Worm (Caenorhabditis elegans): ENCODE data around the gene lsm-5.

ce11 chrV:15543252-15543651 is 26.9 kb upstream of the lsm-5 start:
- TF ChIP-seq ceh-100 (GFP tag; IDR thresholded peaks at IDR 0.05) = no peak
- TF ChIP-seq B0035.1 (tag; optimal IDR thresholded peaks at IDR 0.05) = no peak
- no peak for TF ChIP-seq nhr-179 (tag; optimal IDR thresholded peaks at IDR 0.05)
- no peak for TF ChIP-seq dpff-1 (tag; optimal IDR thresholded peaks at IDR 0.05)
- TF ChIP-seq snpc-4 (GFP tag; optimal IDR thresholded peaks at IDR 0.05) = no peak
- TF ChIP-seq snpc-4 (tag; optimal IDR thresholded peaks at IDR 0.05) = no peak
- TF ChIP-seq lin-40 (tag; optimal IDR thresholded peaks at IDR 0.05) = no peak
- no peak for TF ChIP-seq unc-62 (GFP tag; optimal IDR thresholded peaks at IDR 0.05)
- no peak for TF ChIP-seq nhr-90 (tag; optimal IDR thresholded peaks at IDR 0.05)
- peak; percentile 77 for TF ChIP-seq zfh-2 (GFP tag; conservative IDR thresholded peaks at IDR 0.05)
- TF ChIP-seq nhr-120 (GFP tag; IDR thresholded peaks at IDR 0.05) = no peak
- no peak for TF ChIP-seq ama-1 (optimal IDR thresholded peaks at IDR 0.05)
- no peak for TF ChIP-seq ama-1 (GFP tag; optimal IDR thresholded peaks at IDR 0.05)
- TF ChIP-seq pha-4 (tag; optimal IDR thresholded peaks at IDR 0.05) = no peak
- TF ChIP-seq B0261.1 (tag; optimal IDR thresholded peaks at IDR 0.05) = no peak

Data from whole organism, young adult.